Worm (Caenorhabditis elegans) whole organism, mixed stage, embryonic: Measurements from ENCODE around the gene F29B9.1.

ENCODE experiments used
- M03D4.4 ChIP-seq: sonication (generic microtip); optimal IDR thresholded peaks from 2 replicates; lab custom pipeline; 2017; ENCODE audit warnings: mild to moderate bottlenecking, missing genetic modification characterization, missing compliant biosample characterization
- bed-3 ChIP-seq: fragments of 200-800 bp; sonication (Bioruptor generic); optimal IDR thresholded peaks from 3 replicates; lab custom pipeline; 2018; ENCODE audit warnings: mild to moderate bottlenecking, missing genetic modification characterization, moderate library complexity, missing compliant biosample characterization
- blmp-1 ChIP-seq: fragments of 150-350 bp; optimal IDR thresholded peaks from 2 replicates; lab custom pipeline; 2014; ENCODE audit warnings: missing biosample characterization, missing genetic modification characterization
- ceh-39 ChIP-seq: fragments of 150-350 bp; optimal IDR thresholded peaks from 2 replicates; lab custom pipeline; 2014; ENCODE audit warnings: missing biosample characterization, missing genetic modification characterization
- ceh-43 ChIP-seq: fragments of 200-800 bp; sonication (Bioruptor generic); optimal IDR thresholded peaks from 2 replicates; lab custom pipeline; 2018; ENCODE audit warnings: mild to moderate bottlenecking, missing genetic modification characterization, moderate library complexity, missing compliant biosample characterization
- ceh-83 ChIP-seq: fragments of 200-800 bp; sonication (Bioruptor generic); optimal IDR thresholded peaks from 2 replicates; lab custom pipeline; 2018; ENCODE audit warnings: mild to moderate bottlenecking, missing genetic modification characterization, missing compliant biosample characterization
- ces-1 ChIP-seq: fragments of 150-350 bp; optimal IDR thresholded peaks from 2 replicates; lab custom pipeline; 2014; ENCODE audit warnings: missing biosample characterization, missing genetic modification reagents, missing genetic modification characterization
- cnd-1 ChIP-seq: fragments of 200-800 bp; sonication (Bioruptor generic); optimal IDR thresholded peaks from 2 replicates; lab custom pipeline; 2018; ENCODE audit warnings: mild to moderate bottlenecking, missing genetic modification characterization, missing compliant biosample characterization
- drap-1 ChIP-seq: fragments of 200-800 bp; sonication (Bioruptor generic); optimal IDR thresholded peaks from 3 replicates; lab custom pipeline; 2018; ENCODE audit warnings: mild to moderate bottlenecking, missing genetic modification characterization, missing compliant biosample characterization
- elt-3 ChIP-seq: fragments of 150-350 bp; optimal IDR thresholded peaks from 2 replicates; lab custom pipeline; 2014; ENCODE audit warnings: missing biosample characterization, missing genetic modification characterization
- flh-1 ChIP-seq: fragments of 200-800 bp; sonication (Bioruptor generic); optimal IDR thresholded peaks from 2 replicates; lab custom pipeline; 2018; ENCODE audit warnings: mild to moderate bottlenecking, missing genetic modification characterization, moderate library complexity, missing compliant biosample characterization
- ham-2 ChIP-seq: fragments of 200-800 bp; sonication (Bioruptor generic); optimal IDR thresholded peaks from 2 replicates; lab custom pipeline; 2018; ENCODE audit warnings: mild to moderate bottlenecking, missing genetic modification characterization, missing compliant biosample characterization
- hlh-1 ChIP-seq: fragments of 150-350 bp; optimal IDR thresholded peaks from 2 replicates; lab custom pipeline; 2014; ENCODE audit warnings: missing biosample characterization, missing genetic modification reagents, missing genetic modification characterization
- lin-13 ChIP-seq: fragments of 150-350 bp; optimal IDR thresholded peaks from 2 replicates; lab custom pipeline; 2014; ENCODE audit warnings: missing biosample characterization, missing genetic modification characterization
- lin-32 ChIP-seq: fragments of 200-800 bp; sonication (Bioruptor generic); optimal IDR thresholded peaks from 2 replicates; lab custom pipeline; 2018; ENCODE audit warnings: mild to moderate bottlenecking, missing genetic modification characterization, missing compliant biosample characterization
- mab-5 ChIP-seq: fragments of 150-350 bp; optimal IDR thresholded peaks from 2 replicates; lab custom pipeline; 2014; ENCODE audit warnings: missing biosample characterization, missing genetic modification characterization
- mep-1 ChIP-seq: fragments of 150-350 bp; optimal IDR thresholded peaks from 2 replicates; lab custom pipeline; 2017; ENCODE audit warnings: missing biosample characterization, missing genetic modification reagents, missing genetic modification characterization, inconsistent platforms
- mls-2 ChIP-seq: sonication (generic microtip); optimal IDR thresholded peaks from 2 replicates; lab custom pipeline; 2016; ENCODE audit warnings: mild to moderate bottlenecking, missing genetic modification characterization, moderate library complexity, missing compliant biosample characterization
- nhr-12 ChIP-seq: fragments of 150-350 bp; optimal IDR thresholded peaks from 2 replicates; lab custom pipeline; 2014; ENCODE audit warnings: missing biosample characterization, missing genetic modification characterization
- nhr-28 ChIP-seq: fragments of 150-350 bp; optimal IDR thresholded peaks from 2 replicates; lab custom pipeline; 2014; ENCODE audit warnings: missing biosample characterization, missing genetic modification characterization
- nhr-76 ChIP-seq: sonication (generic microtip); optimal IDR thresholded peaks from 2 replicates; lab custom pipeline; 2017; ENCODE audit warnings: missing biosample characterization, missing genetic modification characterization
- pha-4 ChIP-seq: fragments of 150-350 bp; optimal IDR thresholded peaks from 2 replicates; lab custom pipeline; 2018; ENCODE audit warnings: missing biosample characterization, missing genetic modification reagents, missing genetic modification characterization
- sem-2 ChIP-seq: fragments of 200-800 bp; sonication (Bioruptor generic); optimal IDR thresholded peaks from 2 replicates; lab custom pipeline; 2018; ENCODE audit warnings: mild to moderate bottlenecking, missing genetic modification characterization, missing compliant biosample characterization
- tbx-8 ChIP-seq: fragments of 200-800 bp; sonication (Bioruptor generic); optimal IDR thresholded peaks from 2 replicates; lab custom pipeline; 2018; ENCODE audit warnings: mild to moderate bottlenecking, missing genetic modification characterization, moderate library complexity, missing compliant biosample characterization
- unc-120 ChIP-seq: sonication (generic microtip); optimal IDR thresholded peaks from 2 replicates; lab custom pipeline; 2017; ENCODE audit warnings: missing genetic modification characterization, missing compliant biosample characterization; ENCODE audit not compliant: poor library complexity, severe bottlenecking
- unc-39 ChIP-seq: fragments of 150-350 bp; optimal IDR thresholded peaks from 2 replicates; lab custom pipeline; 2014; ENCODE audit warnings: missing biosample characterization, missing genetic modification characterization
- unc-62 ChIP-seq: fragments of 150-350 bp; optimal IDR thresholded peaks from 2 replicates; lab custom pipeline; 2014; ENCODE audit warnings: missing biosample characterization, missing genetic modification reagents, missing genetic modification characterization
- zip-8 ChIP-seq: fragments of 150-350 bp; optimal IDR thresholded peaks from 2 replicates; lab custom pipeline; 2014; ENCODE audit warnings: missing biosample characterization, missing genetic modification characterization
- ztf-11 ChIP-seq: fragments of 150-350 bp; optimal IDR thresholded peaks from 2 replicates; lab custom pipeline; 2014; ENCODE audit warnings: missing biosample characterization, missing genetic modification characterization

Gene F29B9.1

DNA sequence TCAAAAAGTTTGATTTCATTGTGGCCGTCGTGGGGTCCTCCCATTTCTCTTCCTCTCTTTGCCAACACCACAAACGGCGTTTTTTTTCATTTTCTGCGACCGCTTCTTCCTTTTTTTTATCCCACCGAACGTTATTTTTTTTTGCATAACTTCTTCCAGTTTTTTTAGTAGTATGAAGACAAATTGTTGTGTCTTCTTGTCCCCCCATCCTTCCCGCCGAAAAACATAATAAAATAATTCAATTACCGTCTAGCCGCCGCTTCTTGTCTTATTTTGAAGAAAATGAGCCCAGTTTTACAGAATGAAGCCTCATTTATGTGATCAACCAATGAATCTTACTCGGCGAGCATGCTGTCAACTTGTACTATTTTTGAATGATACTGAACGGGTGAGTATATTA, 4.1 kb downstream of the F29B9.1 start, which contains the start of gene F29B9.12:
F29B9.12 (plus strand) TSS at position 301 of the 400 bp plus-strand sequence.
- TF ChIP-seq mab-5 (tag; lab: Kevin White, UChicago) (no peak), unc-62 (GFP tag; lab: Kevin White, UChicago) (no peak), ces-1 (peak; percentile 46), lin-32 (GFP tag; lab: Kevin White, UChicago) (no peak)

DNA sequence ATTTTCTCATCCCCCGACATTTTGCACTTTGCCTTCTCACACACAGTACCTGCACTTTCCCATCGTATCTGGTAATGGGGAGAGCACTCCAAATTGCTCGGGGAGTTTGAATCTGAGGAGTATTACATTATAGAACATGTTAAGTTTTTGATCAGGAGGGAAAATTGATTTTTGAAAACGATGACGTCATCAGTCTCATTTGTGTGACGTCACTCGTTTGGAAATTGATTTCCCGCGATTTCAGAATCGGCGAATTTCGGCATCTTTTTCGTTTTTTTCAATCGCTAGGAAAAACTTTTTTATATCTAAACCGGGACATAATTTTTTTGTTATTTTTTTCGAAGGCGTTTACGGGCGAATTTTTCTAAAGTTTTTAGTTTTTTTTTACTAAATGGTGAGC, 8.2 kb downstream of the F29B9.1 start:
- no peak for TF ChIP-seq ceh-39 (tag; lab: Kevin White, UChicago)
- TF ChIP-seq zip-8 (tag; lab: Kevin White, UChicago), result peak; percentile 100
- TF ChIP-seq, all 35 proteins: peak for 1

DNA sequence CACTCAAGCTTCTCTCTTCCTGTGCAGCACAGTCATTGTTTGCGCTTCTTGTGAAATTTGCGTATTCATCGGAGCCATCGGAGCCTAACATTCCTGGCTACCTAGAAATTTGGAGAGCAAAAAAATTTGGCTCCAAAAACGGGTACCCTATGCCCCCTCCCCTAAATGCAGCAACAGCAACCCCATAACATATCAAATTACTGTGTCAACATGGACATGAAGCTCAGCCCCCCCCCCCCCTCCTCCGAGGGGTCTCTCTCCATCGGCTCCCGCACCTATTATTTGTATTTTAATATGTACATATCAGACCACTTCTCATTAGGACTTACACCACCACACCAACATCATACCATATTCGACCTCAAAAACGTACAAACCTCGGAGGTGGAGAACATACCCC, 9.1 kb downstream of the F29B9.1 start:
- no peak for TF ChIP-seq sem-2 (GFP tag; lab: Kevin White, UChicago)
- TF ChIP-seq pha-4 (tag; lab: Kevin White, UChicago), result peak; percentile 83

DNA sequence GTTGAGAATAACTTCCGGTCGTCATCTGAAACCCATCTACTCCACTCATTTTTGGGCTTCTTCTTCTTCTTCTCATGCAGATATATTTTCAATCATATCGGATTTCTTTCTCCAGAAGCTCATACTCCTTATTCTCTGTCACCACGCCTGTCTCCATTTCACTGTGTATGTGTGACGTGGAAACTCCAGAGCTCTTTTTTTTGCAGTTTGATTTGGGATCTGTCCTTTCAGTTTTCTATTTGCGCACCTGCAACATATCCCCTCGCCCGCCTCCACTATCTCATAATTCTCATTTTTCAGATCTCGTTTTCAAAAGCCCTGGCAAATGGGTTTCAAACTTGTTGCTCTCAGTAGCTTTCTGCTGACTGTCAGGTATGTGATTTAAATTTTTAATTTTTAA, 13.5 kb downstream of the F29B9.1 start, which contains the start of gene kin-36:
kin-36 (plus strand) TSS at position 301 of the 400 bp plus-strand sequence.
- no peak for TF ChIP-seq bed-3
- no peak for TF ChIP-seq mls-2
- TF ChIP-seq nhr-76 (tag; lab: Kevin White, UChicago), result no peak
- no peak for TF ChIP-seq mab-5 (tag; lab: Kevin White, UChicago)
- no peak for TF ChIP-seq tbx-8

DNA sequence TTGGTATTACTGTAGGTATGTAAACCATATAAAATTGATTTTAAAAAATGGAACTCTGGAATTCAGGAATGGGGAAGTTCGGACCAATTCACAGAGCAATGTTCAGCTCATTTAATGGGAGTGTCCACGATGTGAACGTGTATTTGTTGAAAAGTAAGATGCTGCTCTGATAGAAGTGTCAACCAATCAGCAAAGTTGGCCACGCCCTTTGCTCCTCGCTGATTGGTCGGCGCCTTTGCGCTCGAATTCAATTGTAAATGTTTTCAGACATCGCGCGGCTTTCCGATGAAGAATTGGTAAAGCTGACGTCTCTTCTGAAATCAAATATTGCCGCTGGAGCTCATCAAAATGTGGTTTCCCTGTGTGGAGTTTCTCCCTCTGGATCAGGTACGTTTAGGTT, 18.0 kb downstream of the F29B9.1 start:
- TF ChIP-seq hlh-1 (tag; lab: Kevin White, UChicago), result no peak
- TF ChIP-seq tbx-8, result no peak
- no peak for TF ChIP-seq nhr-28 (tag; lab: Kevin White, UChicago)
- TF ChIP-seq blmp-1 (tag; lab: Kevin White, UChicago), result no peak

DNA sequence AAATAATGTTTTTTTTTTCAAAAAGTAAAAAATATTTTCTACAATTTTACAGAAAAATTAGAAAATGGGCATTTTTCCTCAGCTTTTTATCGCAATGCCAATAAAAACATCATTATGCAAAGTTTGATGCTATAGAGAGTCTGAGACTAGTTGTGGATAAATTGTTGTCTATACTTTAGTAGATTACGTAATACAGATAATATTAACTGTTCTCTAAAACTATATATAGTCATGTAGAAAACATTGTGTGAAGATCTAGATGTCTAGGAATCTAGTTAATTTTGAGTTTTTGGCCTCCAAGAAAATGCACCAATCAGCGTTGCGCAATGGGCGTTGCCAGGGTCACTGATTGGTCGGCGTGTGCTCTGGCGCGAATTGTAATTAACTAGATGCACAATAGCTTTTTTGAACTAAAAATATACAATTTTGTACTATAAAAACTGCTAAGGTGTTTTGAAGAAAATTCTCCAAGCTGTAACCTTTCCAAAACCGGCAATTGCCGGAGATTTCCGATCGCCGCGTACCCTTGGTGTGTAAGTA, 21.2 kb downstream of the F29B9.1 start:
- no peak for TF ChIP-seq nhr-76 (tag; lab: Kevin White, UChicago)
- TF ChIP-seq ces-1, result no peak
- TF ChIP-seq zip-8 (tag; lab: Kevin White, UChicago), result peak; percentile 52
- TF ChIP-seq hlh-1 (tag; lab: Kevin White, UChicago), result no peak
- no peak for TF ChIP-seq flh-1 (GFP tag; lab: Kevin White, UChicago)
- no peak for TF ChIP-seq ceh-43 (GFP tag; lab: Kevin White, UChicago)
- TF ChIP-seq tbx-8, result no peak
- TF ChIP-seq lin-32 (GFP tag; lab: Kevin White, UChicago), result no peak
- TF ChIP-seq, all 35 proteins: peak for 1

DNA sequence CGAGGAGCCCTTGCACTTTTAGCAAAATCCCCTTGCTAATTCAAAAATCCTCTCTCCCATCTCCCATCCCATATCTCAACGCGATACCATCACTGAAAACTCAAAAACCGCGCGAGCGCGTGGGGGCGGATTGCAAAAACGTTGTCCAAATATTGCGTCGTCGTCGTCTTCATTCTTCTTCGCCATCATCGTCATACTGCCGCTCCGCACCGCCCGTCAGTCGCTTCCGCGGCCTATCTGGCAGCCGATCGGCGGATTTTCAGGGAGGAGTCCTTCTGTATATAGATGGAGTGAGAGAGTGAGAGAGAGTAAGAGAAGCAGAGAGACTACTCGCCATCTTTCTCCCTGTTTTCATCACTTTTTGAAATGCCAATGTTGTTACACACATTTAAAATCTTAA, 21.7 kb downstream of the F29B9.1 start:
- TF ChIP-seq nhr-28 (tag; lab: Kevin White, UChicago) (no peak), ham-2 (GFP tag; lab: Kevin White, UChicago) (peak; percentile 29)

DNA sequence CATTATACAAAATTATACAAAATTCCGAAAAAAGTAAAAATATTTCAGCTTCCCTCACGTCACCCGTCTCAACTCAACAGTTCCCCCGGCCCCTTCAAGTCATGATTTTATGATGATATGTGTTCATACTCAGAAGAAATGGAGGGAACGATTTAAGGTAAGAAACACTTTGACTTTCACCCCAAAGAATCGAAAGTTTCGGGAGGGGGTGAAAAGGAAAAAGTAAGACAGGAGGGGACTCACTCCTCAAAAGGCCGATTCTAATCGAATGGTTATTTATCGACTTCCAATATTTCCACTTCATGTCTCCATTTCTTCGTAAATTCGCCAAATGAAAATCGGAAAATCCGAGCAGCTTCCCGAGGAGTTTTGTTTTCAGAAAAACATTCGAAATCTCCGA, 23.0 kb downstream of the F29B9.1 start, which contains the start of gene bus-4:
bus-4 (plus strand) TSS at position 49 of the 400 bp plus-strand sequence.
- TF ChIP-seq drap-1 (GFP tag; lab: Kevin White, UChicago), result no peak
- peak; percentile 11 for TF ChIP-seq blmp-1 (tag; lab: Kevin White, UChicago)

DNA sequence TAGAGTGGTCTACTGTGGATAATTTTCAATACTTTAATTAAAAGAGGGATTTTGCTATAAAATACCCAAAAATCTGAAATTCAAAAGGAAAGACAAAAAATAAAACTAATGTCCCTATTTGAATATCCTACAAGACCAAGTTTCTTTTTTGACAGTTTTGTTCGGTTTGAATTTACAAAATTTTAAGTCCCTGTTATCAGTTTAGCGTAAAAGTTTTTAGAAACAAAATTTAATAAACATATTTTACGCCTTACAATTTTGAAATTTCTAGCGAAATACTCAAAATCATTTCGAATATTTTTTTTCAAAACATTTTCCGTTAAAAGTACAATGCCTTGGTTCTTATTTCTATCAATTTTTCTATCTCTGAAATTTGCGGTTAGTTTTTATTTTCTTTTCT, 27.3 kb downstream of the F29B9.1 start, which contains the start of gene spe-51:
spe-51 (plus strand) TSS at position 301 of the 400 bp plus-strand sequence.
- TF ChIP-seq ztf-11 (tag; lab: Kevin White, UChicago) (no peak), unc-39 (no peak), ceh-43 (GFP tag; lab: Kevin White, UChicago) (no peak)

DNA sequence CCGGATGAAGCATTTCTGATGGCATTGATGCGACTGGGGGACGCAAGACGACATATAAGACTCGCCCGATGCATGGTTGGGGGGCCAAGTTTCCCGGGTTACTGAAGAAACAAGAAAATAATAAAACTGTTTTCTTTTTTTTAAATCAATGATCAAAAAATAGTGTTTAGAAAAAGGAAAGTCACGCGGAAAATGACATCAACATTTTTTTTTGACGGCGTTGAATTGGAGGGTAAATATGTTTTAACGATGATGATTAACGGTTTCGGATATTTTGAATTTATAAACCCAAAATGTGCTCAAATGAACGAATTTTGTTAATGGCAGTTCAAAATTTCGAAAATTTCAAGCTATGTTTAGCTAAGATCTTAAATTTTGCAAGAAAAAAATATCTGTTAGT, 38.7 kb downstream of the F29B9.1 start, which contains the start of gene ogdh-1:
ogdh-1 (minus strand) TSS at position 101 of the 400 bp plus-strand sequence.
- TF ChIP-seq unc-62 (GFP tag; lab: Kevin White, UChicago) (no peak), blmp-1 (tag; lab: Kevin White, UChicago) (no peak), sem-2 (GFP tag; lab: Kevin White, UChicago) (no peak), elt-3 (tag; lab: Kevin White, UChicago) (no peak), tbx-8 (no peak), mep-1 (tag; lab: Kevin White, UChicago) (no peak), ceh-83 (GFP tag; lab: Kevin White, UChicago) (no peak), lin-13 (tag; lab: Kevin White, UChicago) (no peak), nhr-12 (tag; lab: Kevin White, UChicago) (no peak), flh-1 (GFP tag; lab: Kevin White, UChicago) (no peak), zip-8 (tag; lab: Kevin White, UChicago) (no peak), pha-4 (tag; lab: Kevin White, UChicago) (no peak), M03D4.4 (tag; lab: Kevin White, UChicago) (no peak), mab-5 (tag; lab: Kevin White, UChicago) (no peak), bed-3 (no peak), unc-120 (tag; lab: Kevin White, UChicago) (no peak), cnd-1 (tag; lab: Kevin White, UChicago) (no peak), drap-1 (GFP tag; lab: Kevin White, UChicago) (no peak), unc-39 (no peak), nhr-76 (tag; lab: Kevin White, UChicago) (no peak)
- TF ChIP-seq, all 35 proteins: peak for 0
